Fruit fly (Drosophila melanogaster) whole organism, embryonic: ENCODE measurements around the gene CG45100.
A peak's percentile ranks its signal among the peaks of the same experiment; 100 is the strongest.

Experiments
- Bdp1 ChIP-seq: fragments of 200-800 bp; sonication (Bioruptor generic); optimal IDR thresholded peaks from 3 replicates; lab custom pipeline; 2016; ENCODE audit warnings: missing biosample characterization, missing genetic modification characterization
- Bgb ChIP-seq: fragments of 200-800 bp; sonication (Bioruptor generic); IDR thresholded peaks from 2 replicates; pipeline ENCODE4 v1.3.6; 2022; ENCODE audit warnings: missing biosample characterization, missing genetic modification characterization; ENCODE audit not compliant: partially characterized antibody
- CG10366 ChIP-seq: fragments of 200-800 bp; sonication (Bioruptor generic); IDR thresholded peaks from 2 replicates; pipeline ENCODE4 v1.3.6; 2022; ENCODE audit warnings: missing biosample characterization, missing genetic modification characterization
- CG12659 ChIP-seq: fragments of 200-800 bp; sonication (Bioruptor generic); optimal IDR thresholded peaks from 3 replicates; lab custom pipeline; 2017; ENCODE audit warnings: mild to moderate bottlenecking, missing biosample characterization, missing genetic modification reagents, missing genetic modification characterization
- CG14667 ChIP-seq: fragments of 200-800 bp; sonication (Bioruptor generic); IDR thresholded peaks from 2 replicates; pipeline ENCODE4 v1.3.6; 2022; ENCODE audit warnings: missing biosample characterization, missing genetic modification characterization
- CG15011 ChIP-seq: fragments of 200-800 bp; sonication (Bioruptor generic); optimal IDR thresholded peaks from 3 replicates; lab custom pipeline; 2018; ENCODE audit warnings: missing biosample characterization, mild to moderate bottlenecking, missing genetic modification characterization
- CG15601 ChIP-seq: fragments of 200-800 bp; sonication (Bioruptor generic); optimal IDR thresholded peaks from 3 replicates; lab custom pipeline; 2019; ENCODE audit warnings: missing biosample characterization, mild to moderate bottlenecking, missing genetic modification characterization, moderate library complexity
- CG17568 ChIP-seq: fragments of 200-800 bp; sonication (Bioruptor generic); optimal IDR thresholded peaks from 2 replicates; lab custom pipeline; 2018; ENCODE audit warnings: missing biosample characterization, mild to moderate bottlenecking, missing genetic modification characterization, moderate library complexity
- CG1792 ChIP-seq: fragments of 200-800 bp; sonication (Bioruptor generic); optimal IDR thresholded peaks from 2 replicates; lab custom pipeline; 2016; ENCODE audit warnings: missing biosample characterization, missing genetic modification characterization
- CG1832 ChIP-seq: fragments of 200-800 bp; sonication (Bioruptor generic); optimal IDR thresholded peaks from 2 replicates; lab custom pipeline; 2017; ENCODE audit warnings: missing biosample characterization, mild to moderate bottlenecking, missing genetic modification characterization, inconsistent platforms
- CG2116 ChIP-seq: fragments of 200-800 bp; sonication (Bioruptor generic); optimal IDR thresholded peaks from 3 replicates; lab custom pipeline; 2018; ENCODE audit warnings: missing biosample characterization, mild to moderate bottlenecking, missing genetic modification characterization
- CG33213 ChIP-seq: fragments of 200-800 bp; sonication (Bioruptor generic); optimal IDR thresholded peaks from 3 replicates; lab custom pipeline; 2016; ENCODE audit warnings: missing biosample characterization, missing genetic modification characterization
- CG34224 ChIP-seq: fragments of 200-800 bp; sonication (Bioruptor generic); IDR thresholded peaks from 3 replicates; pipeline ENCODE4 v1.3.6; 2022; ENCODE audit warnings: missing biosample characterization, missing genetic modification characterization; ENCODE audit not compliant: partially characterized antibody
- CG3847 ChIP-seq: fragments of 200-800 bp; sonication (Bioruptor generic); IDR thresholded peaks from 2 replicates; pipeline ENCODE4 v1.3.6; 2022; ENCODE audit warnings: missing biosample characterization, missing genetic modification characterization
- CG4360 ChIP-seq: fragments of 200-800 bp; sonication (Bioruptor generic); IDR thresholded peaks from 2 replicates; pipeline ENCODE4 v1.3.6; 2022; ENCODE audit warnings: missing biosample characterization, missing genetic modification characterization
- CG4730 ChIP-seq: fragments of 200-800 bp; sonication (Bioruptor generic); IDR thresholded peaks from 2 replicates; pipeline ENCODE4 v1.3.6; 2022; ENCODE audit warnings: missing biosample characterization, missing genetic modification characterization
- CG6272 ChIP-seq: fragments of 200-800 bp; sonication (Bioruptor generic); IDR thresholded peaks from 2 replicates; pipeline ENCODE4 v1.3.6; 2022; ENCODE audit warnings: missing biosample characterization, missing genetic modification characterization
- CG7963 ChIP-seq: fragments of 200-800 bp; sonication (Bioruptor generic); IDR thresholded peaks from 3 replicates; pipeline ENCODE4 v1.3.6; 2022; ENCODE audit warnings: missing biosample characterization, missing genetic modification characterization; ENCODE audit not compliant: partially characterized antibody
- CG8388 ChIP-seq: fragments of 200-800 bp; sonication (Bioruptor generic); optimal IDR thresholded peaks from 2 replicates; lab custom pipeline; 2019; ENCODE audit warnings: missing biosample characterization, mild to moderate bottlenecking, missing genetic modification characterization, moderate library complexity
- CG8765 ChIP-seq: fragments of 200-800 bp; sonication (Bioruptor generic); IDR thresholded peaks from 2 replicates; pipeline ENCODE4 v1.3.6; 2022; ENCODE audit warnings: missing biosample characterization, missing genetic modification characterization
- CHES-1-like ChIP-seq: fragments of 200-800 bp; sonication (Bioruptor generic); optimal IDR thresholded peaks from 2 replicates; lab custom pipeline; 2016; ENCODE audit warnings: missing biosample characterization, missing genetic modification characterization
- D ChIP-seq, 2 experiments: fragments of 200-800 bp in 1 of 2; fragments of >200 bp in 1 of 2; sonication (Bioruptor generic) in 1 of 2; optimal IDR thresholded peaks; 2 replicates in 1 of 2; 3 replicates in 1 of 2; lab custom pipeline; 2017; ENCODE audit warnings: mild to moderate bottlenecking in 1 of 2, missing biosample characterization in 1 of 2, missing genetic modification characterization in 1 of 2, missing genetic modification reagents in 1 of 2
- E2f1 ChIP-seq: fragments of 200-800 bp; sonication (Bioruptor generic); IDR thresholded peaks from 2 replicates; pipeline ENCODE4 v1.3.6; 2022; ENCODE audit warnings: missing biosample characterization, missing genetic modification characterization
- Gug ChIP-seq: fragments of 200-800 bp; sonication (Bioruptor generic); IDR thresholded peaks from 4 replicates; pipeline ENCODE4 v1.3.6; 2022; ENCODE audit warnings: missing biosample characterization, missing genetic modification characterization
- Lhr ChIP-seq: fragments of 200-800 bp; sonication (Bioruptor generic); optimal IDR thresholded peaks from 3 replicates; lab custom pipeline; 2017; ENCODE audit warnings: mild to moderate bottlenecking, missing biosample characterization, missing genetic modification reagents, missing genetic modification characterization
- NFAT ChIP-seq: fragments of 200-800 bp; sonication (Bioruptor generic); IDR thresholded peaks from 2 replicates; pipeline ENCODE4 v1.3.6; 2022; ENCODE audit warnings: missing biosample characterization, missing genetic modification characterization
- Ptx1 ChIP-seq: fragments of 200-800 bp; sonication (Bioruptor generic); IDR thresholded peaks from 2 replicates; pipeline ENCODE4 v1.3.6; 2022; ENCODE audit warnings: missing biosample characterization, missing genetic modification characterization
- Rfx ChIP-seq: fragments of 200-800 bp; sonication (Bioruptor generic); IDR thresholded peaks from 2 replicates; pipeline ENCODE4 v1.3.6; 2022; ENCODE audit warnings: missing biosample characterization, missing genetic modification characterization
- Sry-δ ChIP-seq: fragments of 200-800 bp; sonication (Bioruptor generic); optimal IDR thresholded peaks from 2 replicates; lab custom pipeline; 2016; ENCODE audit warnings: missing biosample characterization, missing genetic modification characterization
- Trl ChIP-seq, 3 experiments: fragments of >200 bp in 2 of 3; fragments of 200-800 bp in 1 of 3; sonication (Bioruptor generic) in 1 of 3; optimal IDR thresholded peaks; 2 replicates in 1 of 3; 3 replicates in 2 of 3; lab custom pipeline; 2016 to 2017; ENCODE audit warnings: missing biosample characterization in 1 of 3, missing genetic modification characterization in 1 of 3
- Xbp1 ChIP-seq: fragments of 200-800 bp; sonication (Bioruptor generic); optimal IDR thresholded peaks from 3 replicates; lab custom pipeline; 2016; ENCODE audit warnings: missing biosample characterization, mild to moderate bottlenecking, missing genetic modification characterization
- chif ChIP-seq, 2 experiments: fragments of 200-800 bp; sonication (Bioruptor generic); optimal IDR thresholded peaks; 3 replicates each; lab custom pipeline; 2016; ENCODE audit warnings: missing biosample characterization in 2 of 2, missing genetic modification characterization in 2 of 2
- chn ChIP-seq: fragments of 200-800 bp; sonication (Bioruptor generic); optimal IDR thresholded peaks from 2 replicates; lab custom pipeline; 2016; ENCODE audit warnings: missing biosample characterization, missing genetic modification characterization
- dm ChIP-seq: fragments of 200-800 bp; sonication (Bioruptor generic); optimal IDR thresholded peaks from 3 replicates; lab custom pipeline; 2016; ENCODE audit warnings: missing biosample characterization, missing genetic modification characterization
- ems ChIP-seq: fragments of 200-800 bp; sonication (Bioruptor generic); optimal IDR thresholded peaks from 3 replicates; lab custom pipeline; 2016; ENCODE audit warnings: missing biosample characterization, missing genetic modification characterization
- en ChIP-seq: fragments of 200-800 bp; sonication (Bioruptor generic); optimal IDR thresholded peaks from 2 replicates; lab custom pipeline; 2016; ENCODE audit warnings: missing biosample characterization, missing genetic modification characterization
- exex ChIP-seq: fragments of 200-800 bp; sonication (Bioruptor generic); optimal IDR thresholded peaks from 4 replicates; lab custom pipeline; 2018; ENCODE audit warnings: missing biosample characterization, mild to moderate bottlenecking, missing genetic modification characterization, moderate library complexity
- eyg ChIP-seq: fragments of 200-800 bp; sonication (Bioruptor generic); optimal IDR thresholded peaks from 3 replicates; lab custom pipeline; 2016; ENCODE audit warnings: missing biosample characterization, missing genetic modification characterization
- gfzf ChIP-seq: fragments of 200-800 bp; sonication (Bioruptor generic); optimal IDR thresholded peaks from 2 replicates; lab custom pipeline; 2016; ENCODE audit warnings: missing biosample characterization, mild to moderate bottlenecking, missing genetic modification characterization, moderate library complexity
- kni ChIP-seq: fragments of 200-800 bp; sonication (Bioruptor generic); optimal IDR thresholded peaks from 3 replicates; lab custom pipeline; 2017; ENCODE audit warnings: mild to moderate bottlenecking, missing biosample characterization, missing genetic modification reagents, missing genetic modification characterization
- knrl ChIP-seq: fragments of 200-800 bp; sonication (Bioruptor generic); IDR thresholded peaks from 3 replicates; pipeline ENCODE4 v1.3.6; 2022; ENCODE audit warnings: missing biosample characterization, missing genetic modification characterization; ENCODE audit not compliant: partially characterized antibody
- nom ChIP-seq: fragments of 200-800 bp; sonication (Bioruptor generic); optimal IDR thresholded peaks from 2 replicates; lab custom pipeline; 2017; ENCODE audit warnings: missing biosample characterization, missing genetic modification characterization, mild to moderate bottlenecking, moderate library complexity, missing genetic modification reagents
- pho ChIP-seq: fragments of 200-800 bp; sonication (Bioruptor generic); optimal IDR thresholded peaks from 2 replicates; lab custom pipeline; 2016; ENCODE audit warnings: missing biosample characterization, missing genetic modification characterization
- sim ChIP-seq: fragments of 200-800 bp; sonication (Bioruptor generic); IDR thresholded peaks from 2 replicates; pipeline ENCODE4 v1.3.6; 2022; ENCODE audit warnings: missing biosample characterization, missing genetic modification characterization
- tap ChIP-seq: fragments of 200-800 bp; optimal IDR thresholded peaks from 3 replicates; lab custom pipeline; 2019; ENCODE audit warnings: missing biosample characterization, mild to moderate bottlenecking, missing genetic modification characterization, moderate library complexity
- toy ChIP-seq: fragments of 200-800 bp; sonication (Bioruptor generic); IDR thresholded peaks from 2 replicates; pipeline ENCODE4 v1.3.6; 2022; ENCODE audit warnings: missing biosample characterization, missing genetic modification characterization
- vnd ChIP-seq: fragments of 200-800 bp; sonication (Bioruptor generic); IDR thresholded peaks from 3 replicates; pipeline ENCODE4 v1.3.6; 2022; ENCODE audit warnings: missing biosample characterization, missing genetic modification characterization; ENCODE audit not compliant: partially characterized antibody
- zen ChIP-seq: fragments of 200-800 bp; sonication (Bioruptor generic); optimal IDR thresholded peaks from 3 replicates; lab custom pipeline; 2018; ENCODE audit warnings: missing biosample characterization, mild to moderate bottlenecking, missing genetic modification characterization, moderate library complexity
- zen2 ChIP-seq: fragments of 200-800 bp; sonication (Bioruptor generic); IDR thresholded peaks from 3 replicates; pipeline ENCODE4 v1.3.6; 2022; ENCODE audit warnings: missing biosample characterization, missing genetic modification characterization; ENCODE audit not compliant: partially characterized antibody

CG45100 gene

dm6 chr3R:5474551-5474950, at the start of gene CG45100, which contains the start of the genes HDAC3 and Hcs (continued):
- TF ChIP-seq Trl (optimal IDR thresholded peaks at IDR 0.05; lab: Kevin White, UChicago) (no peak), Trl (GFP tag; optimal IDR thresholded peaks at IDR 0.05; lab: Kevin White, UChicago) (peak; percentile 70), chif (GFP tag; optimal IDR thresholded peaks at IDR 0.05; lab: Kevin White, UChicago) (peak in 1 of 2 experiments; percentile 34), CHES-1-like (GFP tag; lab: Kevin White, UChicago) (peak; percentile 77), CG33213 (GFP tag; lab: Kevin White, UChicago) (peak; percentile 61), knrl (GFP tag; lab: Robert Waterston, UW) (peak; percentile 95), en (GFP tag; lab: Kevin White, UChicago) (no peak), CG2116 (GFP tag; lab: Kevin White, UChicago) (peak; percentile 48), Lhr (GFP tag; lab: Kevin White, UChicago) (peak; percentile 49), CG8765 (GFP tag; lab: Robert Waterston, UW) (no peak), nom (GFP tag; lab: Kevin White, UChicago) (no peak), D (optimal IDR thresholded peaks at IDR 0.05; lab: Kevin White, UChicago) (no peak), D (GFP tag; optimal IDR thresholded peaks at IDR 0.05; lab: Kevin White, UChicago) (no peak), CG6272 (GFP tag; lab: Robert Waterston, UW) (peak; percentile 49; the same call in 1 of the 2 replicates), Bdp1 (GFP tag; lab: Kevin White, UChicago) (peak; percentile 4), NFAT (GFP tag; lab: Robert Waterston, UW) (peak; percentile 56; the same call in 1 of the 2 replicates), Ptx1 (peak; percentile 48; the same call in 1 of the 2 replicates), Xbp1 (GFP tag; lab: Kevin White, UChicago) (peak; percentile 61), gfzf (GFP tag; lab: Kevin White, UChicago) (peak; percentile 49), CG34224 (GFP tag; lab: Robert Waterston, UW) (peak; percentile 76), vnd (peak; percentile 92), CG15601 (tag; lab: Kevin White, UChicago) (no peak), E2f1 (GFP tag; lab: Robert Waterston, UW) (peak; percentile 48; the same call in 1 of the 2 replicates), CG1832 (GFP tag; lab: Kevin White, UChicago) (no peak), eyg (GFP tag; lab: Kevin White, UChicago) (peak; percentile 28), Sry-δ (GFP tag; lab: Kevin White, UChicago) (peak; percentile 95), pho (peak; percentile 62), Gug (GFP tag; lab: Robert Waterston, UW) (peak; percentile 66; the same call in 2 of the 4 replicates), dm (GFP tag; lab: Kevin White, UChicago) (peak; percentile 72), kni (no peak), ems (GFP tag; lab: Kevin White, UChicago) (peak; percentile 50), CG4730 (GFP tag; lab: Robert Waterston, UW) (no peak), CG15011 (GFP tag; lab: Kevin White, UChicago) (no peak), exex (tag; lab: Kevin White, UChicago) (no peak), zen (tag; lab: Kevin White, UChicago) (peak; percentile 73), sim (GFP tag; lab: Robert Waterston, UW) (no peak), CG12659 (peak; percentile 43), CG1792 (GFP tag; lab: Kevin White, UChicago) (no peak), zen2 (GFP tag; lab: Robert Waterston, UW) (peak; percentile 58; the same call in 1 of the 3 replicates), tap (no peak), CG8388 (GFP tag; lab: Kevin White, UChicago) (no peak), Rfx (GFP tag; lab: Robert Waterston, UW) (peak; percentile 68), CG17568 (no peak), chn (peak; percentile 38), CG7963 (GFP tag; lab: Robert Waterston, UW) (peak; percentile 70), CG14667 (GFP tag; lab: Robert Waterston, UW) (no peak), toy (GFP tag; lab: Robert Waterston, UW) (no peak), CG4360 (GFP tag; lab: Robert Waterston, UW) (no peak), CG3847 (peak; percentile 50; the same call in 1 of the 2 replicates), CG10366 (GFP tag; lab: Robert Waterston, UW) (peak; percentile 36; the same call in 1 of the 2 replicates), Bgb (GFP tag; lab: Robert Waterston, UW) (peak; percentile 87)
